Fruit fly (Drosophila melanogaster) whole organism, larva: ENCODE results near the gene al.

Source experiments
- noc ChIP-seq: fragments of 200-800 bp; sonication (Bioruptor generic); optimal IDR thresholded peaks from 3 replicates; lab custom pipeline; 2019; ENCODE audit warnings: missing biosample characterization, mild to moderate bottlenecking, missing genetic modification characterization, moderate library complexity

Gene al

DNA sequence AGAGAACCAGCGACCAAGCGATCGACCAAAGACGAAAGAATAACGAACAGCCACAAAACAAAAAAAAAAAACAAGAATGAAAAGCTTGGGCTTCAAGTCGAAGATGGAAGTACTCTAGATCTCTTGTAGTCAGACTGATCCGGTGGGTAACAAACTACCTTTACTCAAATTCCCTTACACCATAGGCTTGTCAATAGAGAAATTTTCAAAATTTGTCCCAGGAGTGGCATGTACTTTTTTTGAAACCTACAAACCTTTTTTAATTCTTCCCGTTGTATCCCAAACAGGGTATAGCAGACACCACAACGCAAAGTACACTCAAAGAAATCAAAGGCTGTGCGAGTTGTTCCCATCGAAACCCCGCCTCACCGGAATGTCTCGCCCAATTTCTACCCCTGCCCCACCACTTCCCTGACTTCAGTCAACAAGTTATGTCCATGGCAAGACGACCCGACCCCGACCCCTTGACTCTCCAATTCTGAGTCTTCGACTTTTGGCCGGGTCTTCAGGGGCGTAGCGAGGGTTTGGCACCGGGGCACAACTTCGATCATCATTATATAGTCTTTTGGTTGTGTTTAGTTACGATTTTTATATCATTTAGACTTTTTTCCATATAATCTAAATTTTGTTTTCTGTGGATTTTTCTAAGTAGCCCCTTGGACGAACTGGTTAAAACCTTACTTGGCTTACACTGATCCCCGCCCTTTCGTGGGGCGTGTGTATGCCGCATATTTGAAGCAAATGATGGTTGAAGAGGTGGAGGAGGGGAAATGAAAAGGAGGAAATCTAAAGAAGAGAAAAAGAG, 52.0 kb downstream of the al start:
- TF ChIP-seq noc = peak; percentile 35

- no peak for TF ChIP-seq noc
Observed at dm6 chr2L:430820-431628, 53.1 kb downstream of the al start, which contains the start of gene ex. TSS of gene ex (plus strand) at chr2L:431227.

DNA sequence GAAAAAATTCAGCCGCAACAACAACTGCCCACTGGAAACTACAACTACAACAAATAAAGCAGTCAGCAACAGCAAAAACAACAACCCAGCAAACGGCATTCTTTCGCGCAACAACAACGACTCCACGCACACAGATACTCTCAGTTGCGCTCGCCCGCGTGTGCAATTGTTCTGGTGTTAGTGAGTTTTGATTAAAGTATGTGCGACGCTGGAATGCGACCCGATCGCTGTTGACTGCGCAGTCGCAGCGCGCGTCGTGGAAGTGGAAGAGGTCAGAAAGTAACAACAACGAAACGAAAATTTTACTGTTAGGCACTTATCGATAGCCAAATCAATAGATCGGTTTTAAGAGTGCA, 53.7 kb downstream of the al start:
- no peak for TF ChIP-seq noc

DNA sequence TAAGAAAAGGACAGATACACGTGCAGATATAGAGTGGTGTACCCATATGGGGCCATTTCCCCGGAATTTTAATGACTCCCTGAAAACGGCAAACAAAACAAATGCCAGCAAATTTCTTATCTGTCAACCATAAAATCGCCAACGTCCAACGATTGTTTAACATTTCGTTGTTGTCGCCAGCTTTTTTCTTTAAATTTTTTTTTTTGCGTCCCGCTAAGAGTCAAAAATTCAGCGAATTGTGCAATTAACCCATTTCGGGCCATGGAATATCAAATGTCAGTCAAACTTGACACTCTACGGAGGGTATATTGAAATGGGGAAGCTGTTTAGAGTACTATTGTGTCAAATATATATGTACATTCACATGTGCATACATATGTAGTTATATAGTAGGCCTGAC, 54.2 kb downstream of the al start:
- TF ChIP-seq noc = no peak

dm6 chr2L:434439-434838, 56.5 kb downstream of the al start:
- TF ChIP-seq noc = no peak

dm6 chr2L:435311-435806, 57.4 kb downstream of the al start:
- TF ChIP-seq noc = no peak
